Worm (Caenorhabditis elegans) whole organism, L4/young adult: ENCODE data around the gene daf-11.

Experiments
- W03F9.2 ChIP-seq: fragments of 150-350 bp; optimal IDR thresholded peaks from 2 replicates; lab custom pipeline; 2014; ENCODE audit warnings: missing biosample characterization, missing genetic modification characterization
- dao-5 ChIP-seq: sonication (generic microtip); optimal IDR thresholded peaks from 2 replicates; lab custom pipeline; 2016; ENCODE audit warnings: missing genotype, missing genetic modification characterization, moderate library complexity, missing compliant biosample characterization
- him-1 ChIP-seq: sonication (generic microtip); optimal IDR thresholded peaks from 2 replicates; lab custom pipeline; 2016; ENCODE audit warnings: missing genotype, missing genetic modification reagents, missing genetic modification characterization, missing compliant biosample characterization

Gene daf-11

ce11 chrV:11737333-11737732 is 11.5 kb upstream of the daf-11 start:
- no peak for TF ChIP-seq him-1 (tag; lab: Kevin White, UChicago)
- TF ChIP-seq W03F9.2, result no peak
- no peak for TF ChIP-seq dao-5 (tag; lab: Kevin White, UChicago)

DNA sequence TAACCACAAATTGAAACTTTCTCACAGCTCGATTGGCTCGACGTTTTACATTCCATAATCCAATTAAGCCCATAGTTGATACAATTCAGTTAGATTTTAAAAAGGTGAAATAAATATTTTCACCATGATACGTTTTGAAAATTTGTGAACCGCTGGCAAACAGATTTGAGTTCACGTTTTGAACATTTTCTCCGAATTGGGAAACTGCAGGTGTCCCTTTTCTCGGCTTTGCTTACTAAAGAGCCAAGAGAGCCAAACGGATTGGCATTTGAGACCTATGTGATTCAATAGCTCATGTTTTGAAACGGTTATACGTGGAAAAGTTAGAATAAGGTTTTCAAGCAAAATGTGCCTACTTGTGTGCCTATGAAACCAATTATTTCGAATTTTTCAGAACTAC is 11.0 kb upstream of the daf-11 start, which contains the start of gene spe-42:
Gene spe-42 (minus strand): TSS at position 101 of the 400 bp plus-strand sequence.
- TF ChIP-seq W03F9.2 (no peak), him-1 (tag; lab: Kevin White, UChicago) (no peak), dao-5 (tag; lab: Kevin White, UChicago) (no peak)

DNA sequence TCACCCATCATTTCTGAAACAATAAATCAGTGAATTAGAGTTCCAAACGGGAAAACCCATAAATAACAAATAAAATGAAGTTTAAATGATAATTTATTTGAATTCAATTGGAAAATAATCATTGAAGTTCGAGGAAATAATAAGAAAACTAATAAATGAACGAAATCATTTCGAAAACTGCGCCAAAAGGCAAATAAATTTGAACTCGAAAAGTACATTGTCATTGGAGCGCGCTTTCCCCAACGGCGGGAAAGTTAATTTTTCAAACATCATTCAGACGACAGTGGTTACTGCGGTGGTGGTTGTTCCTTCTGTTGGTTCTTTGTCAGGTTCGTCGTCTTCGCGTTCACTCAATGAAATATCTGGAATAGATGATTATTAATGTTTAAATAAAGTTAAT is 7.6 kb upstream of the daf-11 start, which contains the start of gene npp-22:
Gene npp-22 (minus strand): TSS at position 13 of the 400 bp plus-strand sequence.
- TF ChIP-seq dao-5 (tag; lab: Kevin White, UChicago), result no peak
- TF ChIP-seq W03F9.2, result no peak
- no peak for TF ChIP-seq him-1 (tag; lab: Kevin White, UChicago)

DNA sequence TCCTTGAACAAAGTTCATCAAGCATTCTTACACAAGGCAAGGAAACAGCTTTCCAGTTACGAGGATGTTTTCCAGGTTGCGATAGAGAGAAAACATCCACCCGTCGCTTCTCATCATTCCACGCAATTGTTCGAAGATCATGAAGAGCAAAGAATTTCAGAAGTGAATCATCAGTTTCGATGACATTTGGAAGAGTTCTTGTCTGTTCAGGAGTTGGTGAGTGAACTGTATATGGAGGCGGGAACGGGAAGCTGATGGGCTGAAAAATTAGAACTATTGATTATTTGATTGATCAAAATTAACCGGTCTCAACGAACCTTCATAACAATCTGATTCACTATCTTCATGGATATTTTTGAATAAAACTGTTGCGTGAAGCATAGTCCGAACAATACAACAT is 6.2 kb upstream of the daf-11 start:
- TF ChIP-seq W03F9.2 (no peak), him-1 (tag; lab: Kevin White, UChicago) (no peak), dao-5 (tag; lab: Kevin White, UChicago) (no peak)

- TF ChIP-seq him-1 (tag; lab: Kevin White, UChicago), result no peak
- no peak for TF ChIP-seq dao-5 (tag; lab: Kevin White, UChicago)
- no peak for TF ChIP-seq W03F9.2
These were observed 4.2 kb upstream of the daf-11 start, which contains the start of gene rhr-2 for ce11 chrV:11730060-11730459. Gene rhr-2 (minus strand): TSS chrV:11730160.

ce11 chrV:11722858-11723257 is 3.0 kb downstream of the daf-11 start:
- no peak for TF ChIP-seq him-1 (tag; lab: Kevin White, UChicago)
- no peak for TF ChIP-seq dao-5 (tag; lab: Kevin White, UChicago)
- TF ChIP-seq W03F9.2, result no peak

- no peak for TF ChIP-seq dao-5 (tag; lab: Kevin White, UChicago)
- no peak for TF ChIP-seq W03F9.2
- no peak for TF ChIP-seq him-1 (tag; lab: Kevin White, UChicago)
These were observed 8.9 kb downstream of the daf-11 start for ce11 chrV:11716930-11717329.

DNA sequence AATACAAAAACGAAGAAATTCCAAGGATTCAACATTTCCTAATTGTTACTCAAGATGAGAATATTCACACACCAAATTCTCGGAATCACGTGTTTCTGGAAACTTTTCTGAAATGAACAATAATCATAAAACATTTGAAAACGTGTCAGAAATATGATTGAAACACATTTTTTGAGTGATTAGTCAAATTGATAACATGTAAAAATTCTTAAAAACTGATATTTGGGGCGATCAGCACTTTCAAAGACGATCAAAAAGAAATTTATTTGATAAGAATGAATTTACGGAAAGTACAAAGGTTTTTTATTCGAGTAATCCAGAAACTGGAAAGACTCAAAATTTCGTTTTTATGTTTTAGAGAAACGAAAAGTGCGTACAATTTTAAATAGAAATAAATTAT is 10.1 kb downstream of the daf-11 start, which contains the start of gene tre-3:
Gene tre-3 (minus strand): TSS at position 107 of the 400 bp plus-strand sequence.
- TF ChIP-seq him-1 (tag; lab: Kevin White, UChicago) (no peak), W03F9.2 (no peak), dao-5 (tag; lab: Kevin White, UChicago) (no peak)

ce11 chrV:11711751-11712150 is 14.1 kb downstream of the daf-11 start:
- no peak for TF ChIP-seq dao-5 (tag; lab: Kevin White, UChicago)
- no peak for TF ChIP-seq W03F9.2
- no peak for TF ChIP-seq him-1 (tag; lab: Kevin White, UChicago)

DNA sequence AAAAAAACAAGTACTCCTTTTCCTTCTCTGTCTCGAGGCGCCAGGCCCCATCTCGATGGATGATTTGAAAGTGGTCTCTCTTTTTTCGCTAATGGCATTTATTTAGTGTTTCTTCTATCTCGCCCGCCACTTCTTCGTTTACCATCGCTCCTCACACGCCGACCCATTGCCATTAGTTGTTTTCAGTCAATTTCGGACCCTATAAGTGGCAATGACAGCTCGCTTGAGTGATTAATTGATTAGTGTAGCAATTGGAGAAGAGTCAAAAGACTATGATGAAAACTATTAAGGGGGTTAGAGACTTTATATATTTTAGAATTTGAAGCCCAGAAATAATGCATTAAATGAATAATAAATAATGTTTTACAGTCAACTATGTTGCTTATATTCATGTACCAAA is 19.5 kb downstream of the daf-11 start:
- TF ChIP-seq W03F9.2 (no peak), him-1 (tag; lab: Kevin White, UChicago) (no peak), dao-5 (tag; lab: Kevin White, UChicago) (no peak)

DNA sequence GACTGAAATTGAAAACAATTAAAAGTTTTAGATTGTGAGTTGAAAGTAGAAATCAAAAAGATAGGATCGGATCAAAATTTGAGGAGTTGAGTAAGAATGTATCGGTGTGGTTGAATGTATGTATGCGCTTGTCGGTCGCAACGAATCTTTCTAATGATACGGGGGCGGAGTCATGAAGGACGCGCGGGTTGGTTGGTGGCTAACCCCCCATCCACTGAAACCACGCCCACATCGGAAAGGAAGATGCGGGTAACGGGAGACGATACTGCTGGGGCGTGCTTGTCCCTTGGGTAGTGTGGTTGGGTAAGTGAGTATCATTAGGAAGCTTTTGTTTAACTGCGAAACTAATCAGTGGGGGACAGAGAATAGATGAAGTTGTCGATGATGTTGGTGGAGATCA is 20.5 kb downstream of the daf-11 start, which contains the start of gene ceh-32:
Gene ceh-32 (minus strand): TSS at position 2 of the 400 bp plus-strand sequence.
- no peak for TF ChIP-seq dao-5 (tag; lab: Kevin White, UChicago)
- TF ChIP-seq him-1 (tag; lab: Kevin White, UChicago), result no peak
- no peak for TF ChIP-seq W03F9.2

DNA sequence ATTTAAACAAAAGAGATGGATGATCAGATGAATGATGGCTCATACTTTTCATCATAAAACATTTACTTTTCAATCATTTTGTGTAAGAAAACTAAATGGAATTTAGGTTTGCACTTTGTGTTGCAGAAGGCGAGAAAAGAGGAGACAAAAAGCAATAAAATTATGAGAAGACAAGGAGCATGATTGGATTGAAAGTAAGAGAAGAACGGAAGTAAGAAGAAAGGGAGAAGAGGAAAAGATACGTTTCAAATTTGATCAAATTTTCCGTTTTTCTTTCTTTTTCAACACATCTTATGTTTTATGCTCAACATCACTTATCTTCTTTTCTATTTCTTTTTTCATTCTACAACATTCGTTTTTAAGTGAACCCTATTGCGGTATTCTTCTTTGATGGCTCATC is 21.2 kb downstream of the daf-11 start:
- TF ChIP-seq him-1 (tag; lab: Kevin White, UChicago) (no peak), dao-5 (tag; lab: Kevin White, UChicago) (no peak), W03F9.2 (no peak)

ce11 chrV:11697482-11697881 is 28.4 kb downstream of the daf-11 start:
- no peak for TF ChIP-seq him-1 (tag; lab: Kevin White, UChicago)
- no peak for TF ChIP-seq W03F9.2
- no peak for TF ChIP-seq dao-5 (tag; lab: Kevin White, UChicago)

DNA sequence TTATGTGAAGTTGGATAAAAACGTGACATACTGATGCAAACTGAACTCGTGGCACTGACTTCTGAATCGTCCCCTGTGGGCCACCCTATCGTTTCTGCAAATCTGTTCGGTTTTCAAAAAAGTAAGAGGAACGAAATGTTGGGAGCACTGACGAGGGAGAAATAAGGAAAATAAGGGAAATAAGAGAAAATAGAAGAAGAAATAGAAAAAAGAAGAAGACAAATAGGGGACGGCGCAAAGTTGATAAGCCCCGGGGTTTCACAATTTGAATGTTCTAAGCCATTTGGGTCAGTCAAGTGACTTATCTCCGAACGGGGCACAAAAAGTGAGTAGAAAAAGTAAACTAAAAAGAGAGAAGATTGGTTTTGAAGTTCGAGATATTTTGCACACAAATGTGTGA is 30.3 kb downstream of the daf-11 start, which contains the start of gene W05E10.5:
Gene W05E10.5 (minus strand): TSS at position 101 of the 400 bp plus-strand sequence.
- no peak for TF ChIP-seq him-1 (tag; lab: Kevin White, UChicago)
- no peak for TF ChIP-seq dao-5 (tag; lab: Kevin White, UChicago)
- TF ChIP-seq W03F9.2, result no peak

DNA sequence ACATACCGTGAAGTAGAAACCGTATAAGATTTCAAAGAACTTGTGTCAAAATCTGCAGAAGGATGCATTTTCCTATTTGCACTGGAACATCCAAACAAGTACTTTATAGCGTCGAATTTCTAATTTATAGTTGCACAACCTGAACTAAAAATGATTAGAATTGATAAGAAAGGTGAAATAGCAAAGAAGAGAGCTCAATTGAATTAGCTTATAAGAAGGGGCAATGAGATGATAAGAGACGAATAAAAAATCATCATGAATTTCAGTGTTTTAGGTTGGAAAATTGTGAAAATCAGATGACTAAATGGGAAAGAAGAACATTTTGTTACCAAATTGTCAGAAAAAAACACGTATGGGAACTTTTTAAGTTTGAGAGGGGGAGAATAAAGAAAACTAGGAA is 34.3 kb downstream of the daf-11 start, which contains the start of gene W05E10.1:
Gene W05E10.1 (minus strand): TSS at position 139 of the 400 bp plus-strand sequence.
- TF ChIP-seq W03F9.2 (no peak), dao-5 (tag; lab: Kevin White, UChicago) (no peak), him-1 (tag; lab: Kevin White, UChicago) (no peak)
